Worm (Caenorhabditis elegans) whole organism, L1 larva: ENCODE measurements around the gene F38B7.11.

Experiments
- C16A3.4 ChIP-seq: fragments of 150-350 bp; optimal IDR thresholded peaks from 2 replicates; lab custom pipeline; 2014; ENCODE audit warnings: missing biosample characterization, missing genetic modification characterization
- F16B12.6 ChIP-seq: fragments of 150-350 bp; optimal IDR thresholded peaks from 2 replicates; lab custom pipeline; 2014; ENCODE audit warnings: missing biosample characterization, missing genetic modification characterization
- Y116A8C.19 ChIP-seq: sonication (generic microtip); optimal IDR thresholded peaks from 2 replicates; lab custom pipeline; 2016; ENCODE audit warnings: missing compliant biosample characterization, missing genetic modification characterization, borderline replicate concordance
- aha-1 ChIP-seq: fragments of 150-350 bp; optimal IDR thresholded peaks from 2 replicates; lab custom pipeline; 2014; ENCODE audit warnings: missing biosample characterization, missing genetic modification characterization
- aly-2 ChIP-seq: fragments of 150-350 bp; optimal IDR thresholded peaks from 2 replicates; lab custom pipeline; 2014; ENCODE audit warnings: missing biosample characterization, missing genetic modification characterization
- ceh-8 ChIP-seq: fragments of 200-800 bp; sonication (Bioruptor generic); optimal IDR thresholded peaks from 2 replicates; lab custom pipeline; 2018; ENCODE audit warnings: mild to moderate bottlenecking, missing genetic modification characterization, moderate library complexity, missing compliant biosample characterization
- ceh-82 ChIP-seq, 3 experiments: fragments of 150-350 bp in 1 of 3; sonication (generic microtip) in 2 of 3; optimal IDR thresholded peaks; 2 replicates each; lab custom pipeline; 2014 to 2017; ENCODE audit warnings: missing biosample characterization in 3 of 3, missing genetic modification characterization in 3 of 3
- ceh-90 ChIP-seq: sonication (generic microtip); optimal IDR thresholded peaks from 2 replicates; lab custom pipeline; 2016; ENCODE audit warnings: missing genetic modification characterization, missing compliant biosample characterization
- ces-1 ChIP-seq: fragments of 150-350 bp; optimal IDR thresholded peaks from 2 replicates; lab custom pipeline; 2014; ENCODE audit warnings: missing biosample characterization, missing genetic modification reagents, missing genetic modification characterization
- dsc-1 ChIP-seq: sonication (generic microtip); optimal IDR thresholded peaks from 2 replicates; lab custom pipeline; 2016; ENCODE audit warnings: mild to moderate bottlenecking, missing genetic modification characterization, missing compliant biosample characterization
- efl-1 ChIP-seq, 4 experiments: fragments of 150-350 bp; optimal IDR thresholded peaks in 3 of 4; peaks in 1 of 4; 1 replicate in 1 of 4; 2 replicates in 3 of 4; lab custom pipeline; 2014; ENCODE audit warnings: missing biosample characterization in 2 of 4, missing genetic modification characterization in 2 of 4, missing genetic modification reagents in 2 of 4
- efl-3 ChIP-seq: fragments of 200-800 bp; sonication (Bioruptor generic); optimal IDR thresholded peaks from 2 replicates; lab custom pipeline; 2018; ENCODE audit warnings: mild to moderate bottlenecking, missing genetic modification characterization, missing compliant biosample characterization
- elt-2 ChIP-seq: sonication (generic microtip); optimal IDR thresholded peaks from 2 replicates; lab custom pipeline; 2016; ENCODE audit warnings: missing genetic modification characterization, mild to moderate bottlenecking, inconsistent platforms, missing compliant biosample characterization, missing genetic modification reagents
- ets-5 ChIP-seq: fragments of 200-800 bp; sonication (Bioruptor generic); IDR thresholded peaks from 2 replicates; pipeline ENCODE4 v1.3.6; 2022; ENCODE audit warnings: missing genetic modification characterization, missing compliant biosample characterization
- fkh-10 ChIP-seq: sonication (generic microtip); optimal IDR thresholded peaks from 2 replicates; lab custom pipeline; 2017; ENCODE audit warnings: missing biosample characterization, missing genetic modification reagents, missing genetic modification characterization
- fos-1 ChIP-seq: fragments of 150-350 bp; optimal IDR thresholded peaks from 2 replicates; lab custom pipeline; 2014; ENCODE audit warnings: missing biosample characterization, missing genetic modification characterization
- grh-1 ChIP-seq: fragments of 200-800 bp; sonication (Bioruptor generic); IDR thresholded peaks from 2 replicates; pipeline ENCODE4 v1.3.6; 2022; ENCODE audit warnings: missing genetic modification reagents, missing genetic modification characterization, missing compliant biosample characterization
- hlh-4 ChIP-seq: sonication (generic microtip); optimal IDR thresholded peaks from 2 replicates; lab custom pipeline; 2016; ENCODE audit warnings: mild to moderate bottlenecking, missing genetic modification characterization, missing compliant biosample characterization
- hpl-2 ChIP-seq: fragments of 150-350 bp; optimal IDR thresholded peaks from 2 replicates; lab custom pipeline; 2014; ENCODE audit warnings: missing biosample characterization, missing genetic modification reagents, missing genetic modification characterization
- irx-1 ChIP-seq: sonication (generic microtip); optimal IDR thresholded peaks from 2 replicates; lab custom pipeline; 2016; ENCODE audit warnings: missing genetic modification characterization, missing compliant biosample characterization
- lin-13 ChIP-seq: fragments of 150-350 bp; optimal IDR thresholded peaks from 2 replicates; lab custom pipeline; 2014; ENCODE audit warnings: missing biosample characterization, missing genetic modification reagents, missing genetic modification characterization
- lin-14 ChIP-seq: fragments of 200-800 bp; sonication (Bioruptor generic); optimal IDR thresholded peaks from 2 replicates; lab custom pipeline; 2018; ENCODE audit warnings: mild to moderate bottlenecking, missing genetic modification characterization, moderate library complexity, missing compliant biosample characterization
- lin-15B ChIP-seq: fragments of 150-350 bp; sonication (generic microtip); optimal IDR thresholded peaks from 3 replicates; lab custom pipeline; 2014; ENCODE audit warnings: missing biosample characterization, missing genetic modification characterization
- lin-39 ChIP-seq: fragments of 150-350 bp; optimal IDR thresholded peaks from 2 replicates; lab custom pipeline; 2014; ENCODE audit warnings: missing biosample characterization, missing genetic modification reagents, missing genetic modification characterization
- mab-9 ChIP-seq: fragments of 200-800 bp; sonication (Bioruptor generic); IDR thresholded peaks from 2 replicates; pipeline ENCODE4 v1.3.6; 2022; ENCODE audit warnings: missing genetic modification reagents, missing genetic modification characterization, missing compliant biosample characterization
- nhr-71 ChIP-seq: sonication (generic microtip); optimal IDR thresholded peaks from 2 replicates; lab custom pipeline; 2016; ENCODE audit warnings: mild to moderate bottlenecking, missing genetic modification characterization, moderate library complexity, missing compliant biosample characterization
- nhr-76 ChIP-seq: sonication (generic microtip); optimal IDR thresholded peaks from 2 replicates; lab custom pipeline; 2017; ENCODE audit warnings: missing biosample characterization, missing genetic modification characterization
- nhr-77 ChIP-seq: fragments of 150-350 bp; optimal IDR thresholded peaks from 2 replicates; lab custom pipeline; 2014; ENCODE audit warnings: missing biosample characterization, missing genetic modification characterization
- nhr-85 ChIP-seq: sonication (generic microtip); peaks from one replicate; lab custom pipeline; 2016; ENCODE audit warnings: missing genetic modification characterization, inconsistent platforms, missing compliant biosample characterization
- nhr-90 ChIP-seq: sonication (generic microtip); optimal IDR thresholded peaks from 2 replicates; lab custom pipeline; 2016; ENCODE audit warnings: mild to moderate bottlenecking, missing genetic modification characterization, missing compliant biosample characterization; ENCODE audit not compliant: poor library complexity
- pag-3 ChIP-seq: sonication (generic microtip); optimal IDR thresholded peaks from 2 replicates; lab custom pipeline; 2017; ENCODE audit warnings: missing genetic modification characterization, mild to moderate bottlenecking, missing compliant biosample characterization, antibody characterized with exemption, borderline replicate concordance; ENCODE audit not compliant: insufficient read depth
- pax-3 ChIP-seq: fragments of 200-800 bp; sonication (Bioruptor generic); optimal IDR thresholded peaks from 2 replicates; lab custom pipeline; 2018; ENCODE audit warnings: mild to moderate bottlenecking, missing genetic modification characterization, moderate library complexity, missing compliant biosample characterization
- snu-23 ChIP-seq: sonication (generic microtip); optimal IDR thresholded peaks from 2 replicates; lab custom pipeline; 2016; ENCODE audit warnings: missing genetic modification characterization, missing compliant biosample characterization
- sptf-1 ChIP-seq: fragments of 150-350 bp; optimal IDR thresholded peaks from 2 replicates; lab custom pipeline; 2014; ENCODE audit warnings: missing biosample characterization, missing genetic modification characterization
- sup-37 ChIP-seq: fragments of 200-800 bp; sonication (Bioruptor generic); optimal IDR thresholded peaks from 2 replicates; lab custom pipeline; 2018; ENCODE audit warnings: mild to moderate bottlenecking, missing genetic modification characterization, missing compliant biosample characterization
- tbx-2 ChIP-seq: sonication (generic microtip); optimal IDR thresholded peaks from 2 replicates; lab custom pipeline; 2016; ENCODE audit warnings: missing genetic modification characterization, missing compliant biosample characterization
- tlp-1 ChIP-seq: fragments of 150-350 bp; optimal IDR thresholded peaks from 2 replicates; lab custom pipeline; 2014; ENCODE audit warnings: missing biosample characterization, missing genetic modification characterization
- unc-30 ChIP-seq: sonication (generic microtip); optimal IDR thresholded peaks from 2 replicates; lab custom pipeline; 2017; ENCODE audit warnings: missing biosample characterization, missing genetic modification characterization
- unc-86 ChIP-seq: sonication (generic microtip); optimal IDR thresholded peaks from 2 replicates; lab custom pipeline; 2016; ENCODE audit warnings: missing genetic modification characterization, missing compliant biosample characterization
- unc-98 ChIP-seq: fragments of 200-800 bp; sonication (Bioruptor generic); IDR thresholded peaks from 2 replicates; pipeline ENCODE4 v1.3.6; 2022; ENCODE audit warnings: missing genetic modification characterization, missing compliant biosample characterization
- zip-4 ChIP-seq: fragments of 200-800 bp; sonication (Bioruptor generic); optimal IDR thresholded peaks from 2 replicates; lab custom pipeline; 2018; ENCODE audit warnings: mild to moderate bottlenecking, missing genetic modification characterization, moderate library complexity, missing compliant biosample characterization
- ztf-11 ChIP-seq, 2 experiments: sonication (generic microtip); optimal IDR thresholded peaks; 2 replicates each; lab custom pipeline; 2016 to 2017; ENCODE audit warnings: missing genetic modification characterization in 2 of 2, missing biosample characterization in 1 of 2, missing compliant biosample characterization in 1 of 2

The F38B7.11 gene

DNA sequence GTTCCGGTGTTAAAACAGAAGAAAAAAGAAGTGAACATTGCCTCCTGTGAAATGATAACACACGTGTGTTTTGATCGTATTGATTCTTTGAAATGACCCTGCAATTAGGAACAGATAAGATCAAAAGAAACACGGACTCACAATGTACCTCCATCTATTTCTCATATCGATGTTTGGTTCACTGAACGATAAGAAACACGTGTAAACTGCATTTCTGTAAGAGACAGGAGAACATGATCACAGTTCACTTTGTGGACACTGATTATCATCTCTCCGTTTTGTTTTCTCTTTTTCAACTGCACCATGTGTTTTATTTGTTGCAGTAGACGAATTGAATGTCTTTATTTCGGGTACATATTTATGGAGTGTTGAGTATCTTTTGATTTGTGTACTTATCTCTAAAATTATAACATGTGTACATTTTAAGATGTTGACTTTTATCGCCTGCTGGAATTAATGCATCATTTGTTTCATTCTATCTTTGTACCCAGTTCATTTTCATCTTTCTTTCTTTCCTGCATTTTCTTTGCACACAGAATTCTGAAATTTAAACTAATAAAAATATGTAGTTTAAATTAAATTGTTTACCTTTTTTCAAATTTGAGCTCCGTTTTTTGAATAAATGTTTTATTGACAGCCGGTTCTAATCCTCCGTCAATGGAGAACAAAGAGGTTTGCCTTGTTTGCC is 26.1 kb downstream of the F38B7.11 start, which contains the start of the genes H12C20.7 and nhr-68 (continued):
- TF ChIP-seq hlh-4 (tag; lab: Kevin White, UChicago) (no peak), lin-15B (tag; lab: Kevin White, UChicago) (no peak), grh-1 (GFP tag; lab: Robert Waterston, UW) (peak; percentile 82), ces-1 (no peak), tbx-2 (tag; lab: Kevin White, UChicago) (peak; percentile 76), nhr-71 (tag; lab: Kevin White, UChicago) (peak; percentile 100), dsc-1 (peak; percentile 96), F16B12.6 (tag; lab: Kevin White, UChicago) (no peak), unc-98 (GFP tag; lab: Robert Waterston, UW) (no peak), nhr-85 (tag; lab: Kevin White, UChicago) (peak; percentile 99), irx-1 (peak; percentile 55), zip-4 (GFP tag; lab: Kevin White, UChicago) (peak; percentile 51), C16A3.4 (tag; lab: Kevin White, UChicago) (peak; percentile 92), Y116A8C.19 (no peak), aha-1 (tag; lab: Kevin White, UChicago) (no peak), unc-86 (no peak), nhr-76 (no peak), lin-14 (GFP tag; lab: Kevin White, UChicago) (peak; percentile 97), hpl-2 (GFP tag; lab: Kevin White, UChicago) (peak; percentile 46), unc-30 (tag; lab: Kevin White, UChicago) (no peak), ceh-82 (tag; optimal IDR thresholded peaks at IDR 0.05; lab: Kevin White, UChicago) (no peak), ets-5 (GFP tag; lab: Robert Waterston, UW) (no peak), fkh-10 (GFP tag; lab: Kevin White, UChicago) (no peak), elt-2 (tag; lab: Kevin White, UChicago) (peak; percentile 99), nhr-77 (tag; lab: Kevin White, UChicago) (no peak), sup-37 (GFP tag; lab: Kevin White, UChicago) (no peak), efl-3 (no peak), mab-9 (peak; percentile 44; the same call in 1 of the 2 replicates), ceh-8 (GFP tag; lab: Kevin White, UChicago) (no peak), lin-39 (tag; lab: Kevin White, UChicago) (peak; percentile 59), nhr-90 (tag; lab: Kevin White, UChicago) (peak; percentile 97), ceh-90 (tag; lab: Kevin White, UChicago) (no peak), ztf-11 (tag; optimal IDR thresholded peaks at IDR 0.05; lab: Kevin White, UChicago) (no peak), pag-3 (tag; lab: Kevin White, UChicago) (no peak), lin-13 (GFP tag; lab: Kevin White, UChicago) (peak; percentile 48), sptf-1 (tag; lab: Kevin White, UChicago) (no peak), tlp-1 (tag; lab: Kevin White, UChicago) (no peak), fos-1 (tag; lab: Kevin White, UChicago) (peak; percentile 20), efl-1 (optimal IDR thresholded peaks at IDR 0.05; lab: Kevin White, UChicago) (peak; percentile 10 to 38), efl-1 (GFP tag; optimal IDR thresholded peaks at IDR 0.05 in 1 of 2; lab: Kevin White, UChicago) (peak in 1 of 2 experiments; percentile 94), pax-3 (tag; lab: Kevin White, UChicago) (no peak), aly-2 (tag; lab: Kevin White, UChicago) (no peak), snu-23 (GFP tag; lab: Kevin White, UChicago) (peak; percentile 96)
